Fruit fly (Drosophila melanogaster) whole organism, embryonic: ENCODE data around the gene CG9920.

ENCODE experiments used
- Antp ChIP-seq: fragments of 200-800 bp; sonication (Bioruptor generic); optimal IDR thresholded peaks from 3 replicates; lab custom pipeline; 2016; ENCODE audit warnings: missing biosample characterization, missing genetic modification characterization
- BEAF-32 ChIP-seq: fragments of 200-800 bp; sonication (Bioruptor generic); optimal IDR thresholded peaks from 3 replicates; lab custom pipeline; 2017; ENCODE audit warnings: missing biosample characterization, missing genetic modification characterization, mild to moderate bottlenecking, moderate library complexity, missing genetic modification reagents
- CG10959 ChIP-seq: fragments of 200-800 bp; sonication (Bioruptor generic); IDR thresholded peaks from 2 replicates; pipeline ENCODE4 v1.3.6; 2022; ENCODE audit warnings: missing biosample characterization, missing genetic modification characterization
- CG11398 ChIP-seq: fragments of 200-800 bp; sonication (Bioruptor generic); optimal IDR thresholded peaks from 2 replicates; lab custom pipeline; 2016; ENCODE audit warnings: missing biosample characterization, missing genetic modification characterization
- CG12769 ChIP-seq: fragments of 200-800 bp; sonication (Bioruptor generic); optimal IDR thresholded peaks from 2 replicates; lab custom pipeline; 2019; ENCODE audit warnings: missing biosample characterization, mild to moderate bottlenecking, missing genetic modification characterization, moderate library complexity
- CG12942 ChIP-seq: fragments of 200-800 bp; sonication (Bioruptor generic); optimal IDR thresholded peaks from 3 replicates; lab custom pipeline; 2016; ENCODE audit warnings: missing biosample characterization, missing genetic modification characterization
- CG15696 ChIP-seq: fragments of 200-800 bp; sonication (Bioruptor generic); optimal IDR thresholded peaks from 2 replicates; lab custom pipeline; 2019; ENCODE audit warnings: missing biosample characterization, mild to moderate bottlenecking, missing genetic modification characterization, moderate library complexity
- CG1603 ChIP-seq: fragments of 200-800 bp; sonication (Bioruptor generic); optimal IDR thresholded peaks from 2 replicates; lab custom pipeline; 2019; ENCODE audit warnings: missing biosample characterization, mild to moderate bottlenecking, missing genetic modification characterization, moderate library complexity
- CG16815 ChIP-seq: fragments of 200-800 bp; sonication (Bioruptor generic); optimal IDR thresholded peaks from 3 replicates; lab custom pipeline; 2017; ENCODE audit warnings: missing biosample characterization, mild to moderate bottlenecking, missing genetic modification characterization
- CG2875 ChIP-seq: fragments of 200-800 bp; sonication (Bioruptor generic); optimal IDR thresholded peaks from 2 replicates; lab custom pipeline; 2017; ENCODE audit warnings: missing biosample characterization, mild to moderate bottlenecking, missing genetic modification characterization, missing genetic modification reagents
- CG30020 ChIP-seq: fragments of 200-800 bp; optimal IDR thresholded peaks from 2 replicates; lab custom pipeline; 2019; ENCODE audit warnings: missing biosample characterization, mild to moderate bottlenecking, missing genetic modification characterization, moderate library complexity
- CG31224 ChIP-seq: fragments of 200-800 bp; sonication (Bioruptor generic); IDR thresholded peaks from 2 replicates; pipeline ENCODE4 v1.3.6; 2022; ENCODE audit warnings: missing biosample characterization, missing genetic modification characterization
- CG31388 ChIP-seq: fragments of 200-800 bp; sonication (Bioruptor generic); optimal IDR thresholded peaks from 2 replicates; lab custom pipeline; 2016; ENCODE audit warnings: missing biosample characterization, missing genetic modification characterization
- CG3995 ChIP-seq: fragments of 200-800 bp; sonication (Bioruptor generic); optimal IDR thresholded peaks from 3 replicates; lab custom pipeline; 2016; ENCODE audit warnings: missing biosample characterization, missing genetic modification characterization
- CG5953 ChIP-seq: fragments of 200-800 bp; sonication (Bioruptor generic); IDR thresholded peaks from 2 replicates; pipeline ENCODE4 v1.3.6; 2022; ENCODE audit warnings: missing biosample characterization, missing genetic modification characterization
- CG7963 ChIP-seq: fragments of 200-800 bp; sonication (Bioruptor generic); IDR thresholded peaks from 3 replicates; pipeline ENCODE4 v1.3.6; 2022; ENCODE audit warnings: missing biosample characterization, missing genetic modification characterization; ENCODE audit not compliant: partially characterized antibody
- CTCF ChIP-seq: fragments of 200-800 bp; sonication (Bioruptor generic); optimal IDR thresholded peaks from 2 replicates; lab custom pipeline; 2017; ENCODE audit warnings: missing biosample characterization, mild to moderate bottlenecking, missing genetic modification characterization, moderate library complexity
- Chrac-16 ChIP-seq: fragments of 200-800 bp; sonication (Bioruptor generic); optimal IDR thresholded peaks from 3 replicates; lab custom pipeline; 2016; ENCODE audit warnings: missing biosample characterization, missing genetic modification characterization
- Dbx ChIP-seq: fragments of 200-800 bp; sonication (Bioruptor generic); IDR thresholded peaks from 3 replicates; pipeline ENCODE4 v1.3.6; 2022; ENCODE audit warnings: missing biosample characterization, missing genetic modification characterization
- Hr51 ChIP-seq, 2 experiments: fragments of 200-800 bp; sonication (Bioruptor generic); optimal IDR thresholded peaks; 2 replicates in 1 of 2; 3 replicates in 1 of 2; lab custom pipeline; 2016 to 2018; ENCODE audit warnings: missing biosample characterization in 2 of 2, missing genetic modification characterization in 2 of 2, mild to moderate bottlenecking in 1 of 2, moderate library complexity in 1 of 2
- Lpt ChIP-seq: fragments of >200 bp; optimal IDR thresholded peaks from 2 replicates; lab custom pipeline; 2018; ENCODE audit warnings: missing biosample characterization, missing genetic modification characterization
- Meics ChIP-seq: fragments of 200-800 bp; sonication (Bioruptor generic); optimal IDR thresholded peaks from 2 replicates; lab custom pipeline; 2017; ENCODE audit warnings: missing biosample characterization, mild to moderate bottlenecking, missing genetic modification characterization
- NK7.1 ChIP-seq: fragments of 200-800 bp; sonication (Bioruptor generic); optimal IDR thresholded peaks from 3 replicates; lab custom pipeline; 2016; ENCODE audit warnings: missing biosample characterization, missing genetic modification characterization
- Ravus ChIP-seq: fragments of 200-800 bp; sonication (Bioruptor generic); IDR thresholded peaks from 2 replicates; pipeline ENCODE4 v1.3.6; 2022; ENCODE audit warnings: missing biosample characterization, missing genetic modification characterization
- Rx ChIP-seq: fragments of 200-800 bp; sonication (Bioruptor generic); IDR thresholded peaks from 2 replicates; pipeline ENCODE4 v1.3.6; 2022; ENCODE audit warnings: missing biosample characterization, missing genetic modification characterization
- Side ChIP-seq: fragments of 200-800 bp; sonication (Bioruptor generic); optimal IDR thresholded peaks from 2 replicates; lab custom pipeline; 2016; ENCODE audit warnings: missing biosample characterization, missing genetic modification characterization
- abd-A ChIP-seq: fragments of 200-800 bp; sonication (Bioruptor generic); optimal IDR thresholded peaks from 3 replicates; lab custom pipeline; 2019; ENCODE audit warnings: missing biosample characterization, mild to moderate bottlenecking, missing genetic modification characterization, moderate library complexity
- al ChIP-seq: fragments of 200-800 bp; sonication (Bioruptor generic); IDR thresholded peaks from 2 replicates; pipeline ENCODE4 v1.3.6; 2022; ENCODE audit warnings: missing biosample characterization, missing genetic modification characterization
- caup ChIP-seq: fragments of 200-800 bp; sonication (Bioruptor generic); optimal IDR thresholded peaks from 3 replicates; lab custom pipeline; 2017; ENCODE audit warnings: missing biosample characterization, mild to moderate bottlenecking, missing genetic modification characterization, moderate library complexity; ENCODE audit not compliant: severe bottlenecking
- crol ChIP-seq: fragments of 200-800 bp; sonication (Bioruptor generic); IDR thresholded peaks from 2 replicates; pipeline ENCODE4 v1.3.6; 2022; ENCODE audit warnings: missing biosample characterization, missing genetic modification characterization
- dmrt11E ChIP-seq: fragments of 200-800 bp; sonication (Bioruptor generic); optimal IDR thresholded peaks from 3 replicates; lab custom pipeline; 2018; ENCODE audit warnings: missing biosample characterization, mild to moderate bottlenecking, missing genetic modification characterization, moderate library complexity
- dysf ChIP-seq: fragments of 200-800 bp; sonication (Bioruptor generic); IDR thresholded peaks from 3 replicates; pipeline ENCODE4 v1.3.6; 2022; ENCODE audit warnings: missing biosample characterization, missing genetic modification characterization
- eyg ChIP-seq: fragments of 200-800 bp; sonication (Bioruptor generic); optimal IDR thresholded peaks from 3 replicates; lab custom pipeline; 2016; ENCODE audit warnings: missing biosample characterization, missing genetic modification characterization
- fd102C ChIP-seq: fragments of 200-800 bp; sonication (Bioruptor generic); optimal IDR thresholded peaks from 2 replicates; lab custom pipeline; 2018; ENCODE audit warnings: missing biosample characterization, mild to moderate bottlenecking, missing genetic modification characterization, moderate library complexity
- hkb ChIP-seq, 2 experiments: fragments of 200-800 bp in 1 of 2; fragments of >200 bp in 1 of 2; sonication (Bioruptor generic) in 1 of 2; IDR thresholded peaks in 1 of 2; optimal IDR thresholded peaks in 1 of 2; 2 replicates each; pipeline versions ENCODE4 v1.3.6 to Lab custom; 2017 to 2022; ENCODE audit warnings: missing biosample characterization in 1 of 2, missing genetic modification characterization in 1 of 2
- jumu ChIP-seq: fragments of 200-800 bp; sonication (Bioruptor generic); optimal IDR thresholded peaks from 3 replicates; lab custom pipeline; 2016; ENCODE audit warnings: missing biosample characterization, missing genetic modification characterization
- lab ChIP-seq: fragments of 200-800 bp; sonication (Bioruptor generic); optimal IDR thresholded peaks from 3 replicates; lab custom pipeline; 2017; ENCODE audit warnings: missing biosample characterization, missing genetic modification characterization, mild to moderate bottlenecking, moderate library complexity, missing genetic modification reagents
- maf-S ChIP-seq: fragments of 200-800 bp; sonication (Bioruptor generic); optimal IDR thresholded peaks from 2 replicates; lab custom pipeline; 2016; ENCODE audit warnings: missing biosample characterization, missing genetic modification characterization
- pb ChIP-seq: fragments of 200-800 bp; sonication (Bioruptor generic); optimal IDR thresholded peaks from 3 replicates; lab custom pipeline; 2016; ENCODE audit warnings: missing biosample characterization, missing genetic modification characterization
- pho ChIP-seq: fragments of 200-800 bp; sonication (Bioruptor generic); optimal IDR thresholded peaks from 2 replicates; lab custom pipeline; 2016; ENCODE audit warnings: missing biosample characterization, missing genetic modification characterization
- phol ChIP-seq: fragments of 200-800 bp; sonication (Bioruptor generic); optimal IDR thresholded peaks from 3 replicates; lab custom pipeline; 2018; ENCODE audit warnings: missing biosample characterization, mild to moderate bottlenecking, missing genetic modification characterization, moderate library complexity
- pita ChIP-seq: fragments of 200-800 bp; sonication (Bioruptor generic); optimal IDR thresholded peaks from 2 replicates; lab custom pipeline; 2017; ENCODE audit warnings: missing biosample characterization, mild to moderate bottlenecking, missing genetic modification characterization
- prd ChIP-seq, 3 experiments: fragments of >200 bp in 2 of 3; fragments of 200-800 bp in 1 of 3; sonication (Bioruptor generic) in 1 of 3; optimal IDR thresholded peaks in 2 of 3; IDR thresholded peaks in 1 of 3; 2 replicates in 2 of 3; 3 replicates in 1 of 3; pipeline versions ENCODE4 v1.3.6 to Lab custom; 2017 to 2022; ENCODE audit warnings: missing biosample characterization in 1 of 3, missing genetic modification characterization in 1 of 3
- repo ChIP-seq: fragments of 200-800 bp; sonication (Bioruptor generic); optimal IDR thresholded peaks from 2 replicates; lab custom pipeline; 2016; ENCODE audit warnings: missing biosample characterization, missing genetic modification characterization
- scrt ChIP-seq: fragments of 200-800 bp; sonication (Bioruptor generic); optimal IDR thresholded peaks from 2 replicates; lab custom pipeline; 2018; ENCODE audit warnings: missing biosample characterization, mild to moderate bottlenecking, missing genetic modification characterization, moderate library complexity
- tll ChIP-seq, 2 experiments: fragments of 200-800 bp in 1 of 2; fragments of >200 bp in 1 of 2; sonication (Bioruptor generic) in 1 of 2; optimal IDR thresholded peaks; 2 replicates each; lab custom pipeline; 2017 to 2019; ENCODE audit warnings: missing biosample characterization in 2 of 2, missing genetic modification characterization in 2 of 2, mild to moderate bottlenecking in 1 of 2, moderate library complexity in 1 of 2
- tup ChIP-seq: fragments of 200-800 bp; sonication (Bioruptor generic); optimal IDR thresholded peaks from 2 replicates; lab custom pipeline; 2016; ENCODE audit warnings: missing biosample characterization, mild to moderate bottlenecking, missing genetic modification characterization, moderate library complexity
- unc-4 ChIP-seq: fragments of 200-800 bp; sonication (Bioruptor generic); IDR thresholded peaks from 2 replicates; pipeline ENCODE4 v1.3.6; 2022; ENCODE audit warnings: missing biosample characterization, missing genetic modification characterization; ENCODE audit not compliant: partially characterized antibody
- usp ChIP-seq: fragments of >200 bp; optimal IDR thresholded peaks from 2 replicates; lab custom pipeline; 2017; ENCODE audit warnings: missing biosample characterization, missing genetic modification characterization
- wor ChIP-seq: fragments of 200-800 bp; sonication (Bioruptor generic); IDR thresholded peaks from 2 replicates; pipeline ENCODE4 v1.3.6; 2022; ENCODE audit warnings: missing biosample characterization, missing genetic modification characterization

Gene CG9920

dm6 chr3R:14095428-14095827, 2.5 kb downstream of the CG9920 start (continued):
- TF ChIP-seq tup (GFP tag; lab: Kevin White, UChicago) (no peak), CG11398 (GFP tag; lab: Kevin White, UChicago) (no peak), BEAF-32 (peak; percentile 9), unc-4 (no peak), Meics (GFP tag; lab: Kevin White, UChicago) (peak; percentile 32), Lpt (GFP tag; lab: Kevin White, UChicago) (no peak), CTCF (peak; percentile 17), CG5953 (GFP tag; lab: Robert Waterston, UW) (no peak), hkb (optimal IDR thresholded peaks at IDR 0.05; lab: Kevin White, UChicago) (no peak), hkb (GFP tag; IDR thresholded peaks at IDR 0.05; lab: Robert Waterston, UW) (peak; percentile 70), Rx (no peak), lab (GFP tag; lab: Kevin White, UChicago) (peak; percentile 39), phol (tag; lab: Kevin White, UChicago) (peak; percentile 61), pb (GFP tag; lab: Kevin White, UChicago) (no peak), CG3995 (no peak), pho (GFP tag; lab: Kevin White, UChicago) (no peak), repo (no peak), Side (GFP tag; lab: Kevin White, UChicago) (no peak), CG2875 (GFP tag; lab: Kevin White, UChicago) (no peak), CG10959 (GFP tag; lab: Robert Waterston, UW) (no peak), scrt (GFP tag; lab: Kevin White, UChicago) (peak; percentile 26), CG16815 (GFP tag; lab: Kevin White, UChicago) (no peak), CG12769 (tag; lab: Kevin White, UChicago) (no peak), CG31224 (GFP tag; lab: Robert Waterston, UW) (no peak), dmrt11E (tag; lab: Kevin White, UChicago) (no peak), CG30020 (no peak), CG15696 (tag; lab: Kevin White, UChicago) (no peak), usp (no peak), Chrac-16 (GFP tag; lab: Kevin White, UChicago) (no peak), maf-S (GFP tag; lab: Kevin White, UChicago) (no peak), Antp (no peak), pita (GFP tag; lab: Kevin White, UChicago) (no peak), CG31388 (GFP tag; lab: Kevin White, UChicago) (no peak), Dbx (GFP tag; lab: Robert Waterston, UW) (no peak), fd102C (no peak), eyg (GFP tag; lab: Kevin White, UChicago) (no peak), NK7.1 (no peak), CG7963 (GFP tag; lab: Robert Waterston, UW) (no peak), Ravus (GFP tag; lab: Robert Waterston, UW) (no peak), abd-A (no peak), al (GFP tag; lab: Robert Waterston, UW) (no peak), CG12942 (GFP tag; lab: Kevin White, UChicago) (no peak), CG1603 (tag; lab: Kevin White, UChicago) (no peak), dysf (GFP tag; lab: Robert Waterston, UW) (peak; percentile 74), tll (GFP tag; optimal IDR thresholded peaks at IDR 0.05; lab: Kevin White, UChicago) (no peak), Hr51 (GFP tag; optimal IDR thresholded peaks at IDR 0.05; lab: Kevin White, UChicago) (peak in 1 of 2 experiments; percentile 73), jumu (GFP tag; lab: Kevin White, UChicago) (no peak), crol (GFP tag; lab: Robert Waterston, UW) (no peak), prd (optimal IDR thresholded peaks at IDR 0.05; lab: Kevin White, UChicago) (no peak), prd (GFP tag; IDR thresholded peaks at IDR 0.05; lab: Robert Waterston, UW) (peak; percentile 70), wor (GFP tag; lab: Robert Waterston, UW) (peak; percentile 40; the same call in 1 of the 2 replicates), caup (no peak)
